Worm (Caenorhabditis elegans) whole organism, L2 larva: ENCODE data around the gene lfi-1.

ENCODE experiments used
- C34F6.9 ChIP-seq: fragments of 150-350 bp; optimal IDR thresholded peaks from 2 replicates; lab custom pipeline; 2014; ENCODE audit warnings: missing biosample characterization, missing genetic modification characterization
- F13H6.1 ChIP-seq: sonication (generic microtip); optimal IDR thresholded peaks from 2 replicates; lab custom pipeline; 2016; ENCODE audit warnings: missing genetic modification characterization, missing compliant biosample characterization
- R02D3.7 ChIP-seq: fragments of 150-350 bp; optimal IDR thresholded peaks from 2 replicates; lab custom pipeline; 2014; ENCODE audit warnings: missing biosample characterization, missing genetic modification characterization
- Y55F3AM.14 ChIP-seq: fragments of 200-800 bp; sonication (Bioruptor generic); optimal IDR thresholded peaks from 2 replicates; lab custom pipeline; 2018; ENCODE audit warnings: mild to moderate bottlenecking, missing genetic modification characterization, missing compliant biosample characterization
- alr-1 ChIP-seq: fragments of 150-350 bp; optimal IDR thresholded peaks from 2 replicates; lab custom pipeline; 2014; ENCODE audit warnings: missing biosample characterization, missing genetic modification characterization
- aly-2 ChIP-seq: fragments of 150-350 bp; optimal IDR thresholded peaks from 2 replicates; lab custom pipeline; 2014; ENCODE audit warnings: missing biosample characterization, missing genetic modification characterization
- ceh-16 ChIP-seq: fragments of 150-350 bp; optimal IDR thresholded peaks from 2 replicates; lab custom pipeline; 2014; ENCODE audit warnings: missing biosample characterization, missing genetic modification characterization
- crh-2 ChIP-seq: sonication (generic microtip); optimal IDR thresholded peaks from 2 replicates; lab custom pipeline; 2017; ENCODE audit warnings: missing biosample characterization, missing genetic modification characterization
- egl-27 ChIP-seq: sonication (generic microtip); optimal IDR thresholded peaks from 3 replicates; lab custom pipeline; 2017; ENCODE audit warnings: missing biosample characterization, missing genetic modification reagents, missing genetic modification characterization
- elt-3 ChIP-seq: sonication (generic microtip); optimal IDR thresholded peaks from 2 replicates; lab custom pipeline; 2017; ENCODE audit warnings: missing biosample characterization, missing genetic modification characterization
- fos-1 ChIP-seq: fragments of 150-350 bp; optimal IDR thresholded peaks from 2 replicates; lab custom pipeline; 2014; ENCODE audit warnings: missing biosample characterization, missing genetic modification characterization
- lin-11 ChIP-seq: fragments of 150-350 bp; sonication (generic microtip); optimal IDR thresholded peaks from 2 replicates; lab custom pipeline; 2014; ENCODE audit warnings: missing biosample characterization, missing genetic modification characterization, inconsistent platforms, mixed read lengths
- lin-13 ChIP-seq: fragments of 150-350 bp; optimal IDR thresholded peaks from 2 replicates; lab custom pipeline; 2014; ENCODE audit warnings: missing biosample characterization, missing genetic modification reagents, missing genetic modification characterization
- lsy-2 ChIP-seq, 2 experiments: fragments of 150-350 bp in 1 of 2; sonication (generic microtip) in 1 of 2; optimal IDR thresholded peaks; 2 replicates each; lab custom pipeline; 2014 to 2017; ENCODE audit warnings: missing biosample characterization in 2 of 2, missing genetic modification characterization in 2 of 2
- mbf-1 ChIP-seq: sonication (generic microtip); optimal IDR thresholded peaks from 2 replicates; lab custom pipeline; 2017; ENCODE audit warnings: missing biosample characterization, missing genetic modification characterization
- mdl-1 ChIP-seq, 2 experiments: fragments of 150-350 bp in 1 of 2; sonication (generic microtip) in 1 of 2; optimal IDR thresholded peaks; 2 replicates each; lab custom pipeline; 2017; ENCODE audit warnings: missing biosample characterization in 2 of 2, missing genetic modification characterization in 2 of 2
- nhr-10 ChIP-seq: sonication (generic microtip); optimal IDR thresholded peaks from 2 replicates; lab custom pipeline; 2017; ENCODE audit warnings: missing biosample characterization, missing genetic modification characterization
- nhr-12 ChIP-seq: fragments of 150-350 bp; optimal IDR thresholded peaks from 2 replicates; lab custom pipeline; 2014; ENCODE audit warnings: missing biosample characterization, missing genetic modification characterization
- nhr-129 ChIP-seq: fragments of 150-350 bp; optimal IDR thresholded peaks from 2 replicates; lab custom pipeline; 2014; ENCODE audit warnings: missing biosample characterization, missing genetic modification characterization
- nhr-21 ChIP-seq: fragments of 150-350 bp; optimal IDR thresholded peaks from 2 replicates; lab custom pipeline; 2014; ENCODE audit warnings: missing biosample characterization, missing genetic modification characterization
- nhr-23 ChIP-seq: fragments of 150-350 bp; optimal IDR thresholded peaks from 2 replicates; lab custom pipeline; 2014; ENCODE audit warnings: missing biosample characterization, missing genetic modification reagents, missing genetic modification characterization
- nhr-237 ChIP-seq: fragments of 150-350 bp; optimal IDR thresholded peaks from 2 replicates; lab custom pipeline; 2014; ENCODE audit warnings: missing biosample characterization, missing genetic modification characterization
- nhr-25 ChIP-seq: fragments of 150-350 bp; sonication (generic microtip); optimal IDR thresholded peaks from 3 replicates; lab custom pipeline; 2014; ENCODE audit warnings: missing biosample characterization, missing genetic modification characterization
- nhr-77 ChIP-seq: fragments of 150-350 bp; optimal IDR thresholded peaks from 2 replicates; lab custom pipeline; 2014; ENCODE audit warnings: missing biosample characterization, missing genetic modification characterization
- sem-4 ChIP-seq: fragments of 150-350 bp; optimal IDR thresholded peaks from 2 replicates; lab custom pipeline; 2014; ENCODE audit warnings: missing biosample characterization, missing genetic modification reagents, missing genetic modification characterization
- skn-1 ChIP-seq: sonication (generic microtip); optimal IDR thresholded peaks from 2 replicates; lab custom pipeline; 2017; ENCODE audit warnings: missing biosample characterization, missing genetic modification characterization
- sma-3 ChIP-seq: sonication (generic microtip); optimal IDR thresholded peaks from 2 replicates; lab custom pipeline; 2016; ENCODE audit warnings: missing genetic modification reagents, missing genetic modification characterization, missing compliant biosample characterization
- sma-9 ChIP-seq, 2 experiments: fragments of 150-350 bp in 1 of 2; sonication (generic microtip) in 1 of 2; optimal IDR thresholded peaks; 2 replicates each; lab custom pipeline; 2014 to 2016; ENCODE audit warnings: missing genetic modification characterization in 2 of 2, mild to moderate bottlenecking in 1 of 2, missing biosample characterization in 1 of 2, missing compliant biosample characterization in 1 of 2, missing genetic modification reagents in 1 of 2, moderate library complexity in 1 of 2
- snpc-4 ChIP-seq: fragments of 150-350 bp; optimal IDR thresholded peaks from 2 replicates; lab custom pipeline; 2014; ENCODE audit warnings: missing biosample characterization, missing genetic modification characterization
- unc-39 ChIP-seq: fragments of 150-350 bp; optimal IDR thresholded peaks from 2 replicates; lab custom pipeline; 2014; ENCODE audit warnings: missing biosample characterization, missing genetic modification characterization
- unc-55 ChIP-seq: fragments of 150-350 bp; sonication (generic microtip); optimal IDR thresholded peaks from 3 replicates; lab custom pipeline; 2014; ENCODE audit warnings: missing biosample characterization, missing genetic modification reagents, missing genetic modification characterization
- zag-1 ChIP-seq: fragments of 150-350 bp; optimal IDR thresholded peaks from 2 replicates; lab custom pipeline; 2014; ENCODE audit warnings: missing biosample characterization, missing genetic modification characterization
- ztf-4 ChIP-seq: fragments of 150-350 bp; optimal IDR thresholded peaks from 2 replicates; lab custom pipeline; 2014; ENCODE audit warnings: missing biosample characterization, missing genetic modification characterization

Gene lfi-1

DNA sequence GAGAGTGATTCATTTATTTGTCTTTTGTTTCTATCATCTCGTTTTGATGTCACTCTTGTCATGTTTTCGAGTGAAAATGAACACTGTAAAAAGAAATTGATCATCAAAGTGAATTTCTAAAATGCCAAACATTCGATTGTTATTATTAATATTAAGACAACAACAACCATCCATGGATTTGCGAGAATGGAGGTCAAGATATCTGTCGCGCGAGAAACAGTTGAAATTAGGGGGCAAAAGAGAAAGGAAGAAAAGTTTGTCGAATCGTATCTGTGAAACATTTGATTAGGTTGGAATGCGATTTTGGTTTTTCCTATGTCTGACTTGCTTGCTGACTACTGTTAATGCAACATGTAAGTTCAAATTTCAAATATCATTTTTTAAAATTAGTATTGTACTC, 44.4 kb downstream of the lfi-1 start, which contains the start of gene ZC449.2:
TSS of gene ZC449.2 (plus strand) at position 290 of the 400 bp plus-strand sequence.
- TF ChIP-seq nhr-21 (tag; lab: Kevin White, UChicago) (no peak), mbf-1 (tag; lab: Kevin White, UChicago) (no peak), sma-9 (GFP tag; optimal IDR thresholded peaks at IDR 0.05; lab: Kevin White, UChicago) (no peak), sma-9 (tag; optimal IDR thresholded peaks at IDR 0.05; lab: Kevin White, UChicago) (no peak), ztf-4 (tag; lab: Kevin White, UChicago) (no peak), nhr-77 (no peak), snpc-4 (tag; lab: Kevin White, UChicago) (no peak), alr-1 (tag; lab: Kevin White, UChicago) (no peak), Y55F3AM.14 (GFP tag; lab: Kevin White, UChicago) (no peak), skn-1 (no peak), elt-3 (tag; lab: Kevin White, UChicago) (no peak), egl-27 (tag; lab: Kevin White, UChicago) (no peak), nhr-237 (tag; lab: Kevin White, UChicago) (no peak), nhr-10 (no peak), C34F6.9 (tag; lab: Kevin White, UChicago) (no peak), nhr-129 (tag; lab: Kevin White, UChicago) (no peak), unc-39 (tag; lab: Kevin White, UChicago) (no peak), lsy-2 (tag; optimal IDR thresholded peaks at IDR 0.05; lab: Kevin White, UChicago) (no peak), nhr-12 (no peak), nhr-23 (tag; lab: Kevin White, UChicago) (no peak), F13H6.1 (tag; lab: Kevin White, UChicago) (no peak)

DNA sequence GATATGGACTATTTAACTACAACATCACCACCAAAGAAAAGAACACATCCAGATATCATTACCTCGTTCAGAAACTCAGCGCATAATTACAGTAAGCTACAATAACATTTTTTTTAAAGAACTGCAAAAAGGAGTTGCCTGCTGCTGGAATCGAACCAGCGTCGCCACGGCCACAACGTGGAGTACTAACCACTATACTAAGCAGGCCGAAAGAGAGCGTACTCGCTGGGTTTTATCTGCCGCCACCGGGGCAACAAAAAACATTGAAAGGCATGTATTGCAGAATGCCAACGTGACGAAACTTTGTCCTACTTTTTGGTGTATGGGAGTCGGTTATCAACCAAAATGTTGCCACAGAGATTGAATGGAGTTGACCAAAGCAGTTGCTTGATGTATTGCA, 46.1 kb downstream of the lfi-1 start:
- TF ChIP-seq nhr-237 (tag; lab: Kevin White, UChicago), result no peak
- TF ChIP-seq C34F6.9 (tag; lab: Kevin White, UChicago), result peak; percentile 14
- peak; percentile 8 for TF ChIP-seq zag-1
- peak; percentile 23 for TF ChIP-seq ceh-16 (tag; lab: Kevin White, UChicago)
- peak; percentile 43 for TF ChIP-seq lin-11 (tag; lab: Kevin White, UChicago)
- TF ChIP-seq skn-1, result no peak
- peak; percentile 31 for TF ChIP-seq sma-3 (GFP tag; lab: Kevin White, UChicago)
- TF ChIP-seq fos-1 (tag; lab: Kevin White, UChicago), result peak; percentile 54
- TF ChIP-seq sma-9 (GFP tag; optimal IDR thresholded peaks at IDR 0.05; lab: Kevin White, UChicago), result peak; percentile 73
- no peak for TF ChIP-seq sma-9 (tag; optimal IDR thresholded peaks at IDR 0.05; lab: Kevin White, UChicago)
- peak; percentile 83 for TF ChIP-seq nhr-129 (tag; lab: Kevin White, UChicago)
- no peak for TF ChIP-seq sem-4 (tag; lab: Kevin White, UChicago)
- peak; percentile 51 for TF ChIP-seq nhr-21 (tag; lab: Kevin White, UChicago)
- TF ChIP-seq nhr-77, result no peak
- TF ChIP-seq Y55F3AM.14 (GFP tag; lab: Kevin White, UChicago), result no peak
- TF ChIP-seq unc-55, result peak; percentile 22
- TF ChIP-seq lsy-2 (tag; optimal IDR thresholded peaks at IDR 0.05; lab: Kevin White, UChicago), result peak in 1 of 2 experiments; percentile 47
- peak in 1 of 2 experiments; percentile 19 for TF ChIP-seq mdl-1 (tag; optimal IDR thresholded peaks at IDR 0.05; lab: Kevin White, UChicago)
- TF ChIP-seq lin-13, result peak; percentile 37
- no peak for TF ChIP-seq aly-2
- peak; percentile 74 for TF ChIP-seq crh-2
- peak; percentile 43 for TF ChIP-seq F13H6.1 (tag; lab: Kevin White, UChicago)
- TF ChIP-seq R02D3.7, result no peak

DNA sequence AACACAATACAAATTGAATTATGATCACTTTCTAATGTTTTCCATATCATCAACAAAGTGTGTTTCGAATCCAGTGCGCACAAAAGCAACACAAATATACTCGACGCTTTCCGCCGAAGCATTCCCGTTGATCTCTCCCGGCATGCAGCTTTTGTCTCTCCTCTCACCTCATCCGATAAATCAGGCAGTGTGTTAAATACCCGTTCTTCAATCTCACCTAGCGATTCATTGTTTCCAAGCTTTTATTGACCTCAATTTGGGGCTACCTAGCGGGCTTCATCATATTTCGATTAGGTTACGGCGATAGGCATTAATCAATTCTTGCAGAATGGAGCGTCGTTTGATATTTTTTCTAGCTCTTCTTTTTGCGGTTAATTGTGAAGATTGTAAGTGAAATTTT, 47.7 kb downstream of the lfi-1 start, which contains the start of gene ZC449.1:
TSS of gene ZC449.1 (plus strand) at position 121 of the 400 bp plus-strand sequence.
- TF ChIP-seq unc-39 (tag; lab: Kevin White, UChicago), result no peak
- no peak for TF ChIP-seq nhr-25 (tag; lab: Kevin White, UChicago)
- no peak for TF ChIP-seq nhr-23 (tag; lab: Kevin White, UChicago)
- TF ChIP-seq ceh-16 (tag; lab: Kevin White, UChicago), result no peak
- peak; percentile 32 for TF ChIP-seq nhr-21 (tag; lab: Kevin White, UChicago)

DNA sequence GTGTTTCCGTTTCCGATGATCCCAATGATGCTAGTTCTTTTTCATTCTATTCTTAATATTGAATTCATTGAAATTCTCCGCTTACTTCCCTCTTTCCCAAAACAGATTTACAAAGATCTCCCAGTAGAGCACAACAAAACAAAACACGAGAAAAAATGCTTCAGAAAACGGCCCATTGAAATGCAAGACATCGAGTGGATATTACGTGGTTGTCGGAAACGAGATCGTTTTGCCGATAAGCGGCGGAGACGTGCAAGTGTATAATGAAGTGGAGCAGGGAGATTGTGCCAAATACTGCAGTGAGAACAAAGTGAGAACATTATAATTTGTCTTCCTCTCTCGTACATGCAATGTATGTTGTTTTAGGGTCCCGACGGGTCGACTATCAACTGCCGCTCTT, 49.8 kb downstream of the lfi-1 start:
- no peak for TF ChIP-seq elt-3 (tag; lab: Kevin White, UChicago)
- peak; percentile 38 for TF ChIP-seq unc-55
- TF ChIP-seq, all 48 proteins: peak for 1
